Worm (Caenorhabditis elegans): Measurements from ENCODE around the gene sgo-1.

The sgo-1 gene

ce11 chrIV:7782292-7782691 lies 14.0 kb downstream of the sgo-1 start, which contains the start of gene sec-10:
sec-10 (minus strand) TSS chrIV:7782499.
- TF ChIP-seq nhr-237 (tag; optimal IDR thresholded peaks at IDR 0.05), result no peak
- TF ChIP-seq cnd-1 (tag; optimal IDR thresholded peaks at IDR 0.05), result no peak
- no peak for TF ChIP-seq bed-3 (GFP tag; optimal IDR thresholded peaks at IDR 0.05)
- no peak for TF ChIP-seq unc-39 (tag; optimal IDR thresholded peaks at IDR 0.05)
- TF ChIP-seq nhr-76 (tag; optimal IDR thresholded peaks at IDR 0.05), result no peak
- no peak for TF ChIP-seq nhr-2 (tag; optimal IDR thresholded peaks at IDR 0.05)
- no peak for TF ChIP-seq ham-2 (GFP tag; optimal IDR thresholded peaks at IDR 0.05)

DNA sequence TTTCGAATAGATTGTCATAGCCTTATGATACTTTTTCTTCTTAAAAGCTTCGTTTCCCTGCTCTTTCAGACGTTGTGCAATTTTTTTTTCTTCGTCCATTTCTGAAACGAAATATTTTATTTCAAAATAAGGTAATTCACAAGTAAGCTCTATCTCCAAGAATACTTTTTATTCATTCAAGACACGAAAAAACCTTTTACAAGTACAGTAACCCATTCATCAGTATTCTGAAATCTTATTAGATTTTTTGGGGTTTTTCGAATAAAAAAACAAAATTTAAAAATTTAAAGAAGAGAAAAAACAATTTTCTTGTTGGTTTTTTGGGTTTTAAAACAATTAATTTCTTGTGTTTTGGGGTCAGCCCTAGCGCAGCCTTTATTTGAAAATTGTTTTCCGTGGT lies 17.4 kb downstream of the sgo-1 start, which contains the start of gene rpap-3:
Gene rpap-3 (minus strand): TSS at position 101 of the 400 bp plus-strand sequence.
- TF ChIP-seq tbx-8 (GFP tag; optimal IDR thresholded peaks at IDR 0.05) (no peak), zip-8 (tag; optimal IDR thresholded peaks at IDR 0.05) (no peak), ceh-39 (tag; optimal IDR thresholded peaks at IDR 0.05) (no peak), nhr-28 (tag; optimal IDR thresholded peaks at IDR 0.05) (no peak), ztf-11 (tag; optimal IDR thresholded peaks at IDR 0.05) (no peak), lin-32 (GFP tag; optimal IDR thresholded peaks at IDR 0.05) (no peak), unc-62 (GFP tag; optimal IDR thresholded peaks at IDR 0.05) (no peak), ham-2 (GFP tag; optimal IDR thresholded peaks at IDR 0.05) (no peak), lin-13 (tag; optimal IDR thresholded peaks at IDR 0.05) (no peak), unc-120 (tag; optimal IDR thresholded peaks at IDR 0.05; ENCODE audit: poor library complexity, severe bottlenecking) (no peak), mls-2 (tag; optimal IDR thresholded peaks at IDR 0.05) (no peak), sptf-1 (tag; optimal IDR thresholded peaks at IDR 0.05) (no peak), sem-2 (GFP tag; optimal IDR thresholded peaks at IDR 0.05) (no peak), pha-4 (tag; optimal IDR thresholded peaks at IDR 0.05) (no peak), bed-3 (GFP tag; optimal IDR thresholded peaks at IDR 0.05) (no peak)

DNA sequence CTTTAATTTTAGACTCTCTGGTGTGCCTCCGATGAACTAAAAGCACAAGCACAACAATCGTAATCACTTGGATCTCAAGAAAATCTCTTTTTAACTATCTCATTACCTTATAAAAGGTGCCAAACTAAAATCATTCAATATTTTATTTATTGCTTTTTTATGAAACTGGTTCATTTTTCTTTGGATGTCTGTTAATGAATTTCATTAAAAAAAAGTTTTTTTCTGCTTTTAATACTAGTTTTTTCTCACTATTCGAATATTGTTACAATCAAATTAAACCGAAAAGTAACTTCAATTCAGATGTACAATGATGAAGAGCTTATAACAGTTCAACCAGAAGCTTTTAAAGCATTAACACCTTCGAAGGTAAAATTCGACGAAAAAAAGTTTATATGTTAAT lies 20.6 kb downstream of the sgo-1 start, which contains the start of gene swd-2.1:
Gene swd-2.1 (plus strand): TSS at position 301 of the 400 bp plus-strand sequence.
- TF ChIP-seq ham-2 (GFP tag; optimal IDR thresholded peaks at IDR 0.05) (no peak), sptf-1 (tag; optimal IDR thresholded peaks at IDR 0.05) (no peak), tbx-8 (GFP tag; optimal IDR thresholded peaks at IDR 0.05) (no peak), M03D4.4 (tag; optimal IDR thresholded peaks at IDR 0.05) (no peak)

ce11 chrIV:7774206-7774605 lies 22.1 kb downstream of the sgo-1 start, which contains the start of the genes hcf-1 and swd-2.2:
hcf-1 (minus strand) TSS chrIV:7774275.
swd-2.2 (plus strand) TSS chrIV:7774411.
- no peak for TF ChIP-seq ztf-11 (tag; optimal IDR thresholded peaks at IDR 0.05)
- no peak for TF ChIP-seq mls-2 (tag; optimal IDR thresholded peaks at IDR 0.05)
- TF ChIP-seq ceh-83 (GFP tag; optimal IDR thresholded peaks at IDR 0.05), result no peak
- no peak for TF ChIP-seq snpc-4 (tag; optimal IDR thresholded peaks at IDR 0.05)
- no peak for TF ChIP-seq nhr-12 (tag; optimal IDR thresholded peaks at IDR 0.05)
- peak; percentile 21 for TF ChIP-seq pha-4 (tag; optimal IDR thresholded peaks at IDR 0.05)
- peak; percentile 26 for TF ChIP-seq nhr-237 (tag; optimal IDR thresholded peaks at IDR 0.05)
- no peak for TF ChIP-seq cnd-1 (tag; optimal IDR thresholded peaks at IDR 0.05)
- TF ChIP-seq lin-32 (GFP tag; optimal IDR thresholded peaks at IDR 0.05), result no peak
- no peak for TF ChIP-seq flh-1 (GFP tag; optimal IDR thresholded peaks at IDR 0.05)
- TF ChIP-seq mep-1 (tag; optimal IDR thresholded peaks at IDR 0.05), result peak; percentile 40

DNA sequence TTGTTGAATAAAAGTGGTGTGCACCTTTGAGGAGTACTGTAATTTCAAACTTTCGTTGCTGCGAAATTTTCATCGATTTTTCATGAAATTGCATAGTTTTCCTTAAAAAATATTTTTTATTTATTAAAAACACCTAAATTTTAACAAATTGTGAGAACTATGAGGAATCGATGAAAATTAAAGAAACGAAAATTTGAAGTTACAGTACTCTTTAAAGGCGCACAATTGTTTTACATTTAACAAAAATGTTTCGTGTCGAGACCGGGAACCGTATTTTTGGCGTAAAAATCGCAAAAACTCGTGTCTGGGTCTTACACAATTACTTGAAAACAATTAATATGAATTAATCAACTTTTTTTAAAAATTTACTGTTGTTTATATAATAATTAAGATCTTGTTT lies 26.1 kb downstream of the sgo-1 start, which contains the start of gene rdl-1:
Gene rdl-1 (minus strand): TSS at position 101 of the 400 bp plus-strand sequence.
- TF ChIP-seq unc-120 (tag; optimal IDR thresholded peaks at IDR 0.05; ENCODE audit: poor library complexity, severe bottlenecking), result no peak
- TF ChIP-seq sptf-1 (tag; optimal IDR thresholded peaks at IDR 0.05), result no peak
- no peak for TF ChIP-seq hlh-1 (tag; optimal IDR thresholded peaks at IDR 0.05)

DNA sequence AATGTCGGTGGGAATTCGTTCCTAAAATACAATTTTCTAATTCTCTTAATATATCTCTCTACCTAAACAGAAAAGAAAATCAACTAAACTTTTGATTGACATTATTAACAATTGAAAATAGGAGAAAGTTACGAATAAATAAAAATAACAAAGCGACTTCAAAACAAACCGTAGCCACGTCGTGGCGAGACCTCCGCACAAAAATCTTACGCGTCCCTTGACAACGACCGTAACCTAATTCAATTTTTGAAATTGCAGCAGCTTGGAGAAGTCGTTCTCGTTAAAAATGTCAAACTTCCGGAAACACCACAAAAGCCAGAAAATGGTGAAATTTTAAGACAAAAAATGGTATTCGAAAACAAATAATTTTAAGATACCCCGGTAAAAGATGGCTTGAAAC lies 32.0 kb downstream of the sgo-1 start:
- TF ChIP-seq unc-39 (tag; optimal IDR thresholded peaks at IDR 0.05) (no peak), elt-3 (tag; optimal IDR thresholded peaks at IDR 0.05) (no peak), lsy-2 (tag; optimal IDR thresholded peaks at IDR 0.05) (no peak), nhr-12 (tag; optimal IDR thresholded peaks at IDR 0.05) (no peak), sptf-1 (tag; optimal IDR thresholded peaks at IDR 0.05) (no peak), ces-1 (GFP tag; optimal IDR thresholded peaks at IDR 0.05) (no peak), nhr-28 (tag; optimal IDR thresholded peaks at IDR 0.05) (no peak), M03D4.4 (tag; optimal IDR thresholded peaks at IDR 0.05) (no peak), ceh-43 (GFP tag; optimal IDR thresholded peaks at IDR 0.05) (no peak), mep-1 (tag; optimal IDR thresholded peaks at IDR 0.05) (no peak), lin-13 (tag; optimal IDR thresholded peaks at IDR 0.05) (no peak), zip-8 (tag; optimal IDR thresholded peaks at IDR 0.05) (no peak), drap-1 (GFP tag; optimal IDR thresholded peaks at IDR 0.05) (no peak), nhr-237 (tag; optimal IDR thresholded peaks at IDR 0.05) (no peak), sem-2 (GFP tag; optimal IDR thresholded peaks at IDR 0.05) (no peak)

Data from whole organism, mixed stage, embryonic.